Fruit fly (Drosophila melanogaster) whole organism, embryonic: Measurements from ENCODE around the gene bma.

Experiments used
- Abd-B ChIP-seq: fragments of 200-800 bp; sonication (Bioruptor generic); optimal IDR thresholded peaks from 2 replicates; lab custom pipeline; 2018; ENCODE audit warnings: missing biosample characterization, mild to moderate bottlenecking, missing genetic modification characterization, moderate library complexity
- Awh ChIP-seq: fragments of 200-800 bp; sonication (Bioruptor generic); IDR thresholded peaks from 2 replicates; pipeline ENCODE4, ENCODE4 v1.3.6; 2022; ENCODE audit warnings: missing biosample characterization, missing genetic modification characterization
- CG10431 ChIP-seq: fragments of 200-800 bp; sonication (Bioruptor generic); optimal IDR thresholded peaks from 3 replicates; lab custom pipeline; 2018; ENCODE audit warnings: missing biosample characterization, mild to moderate bottlenecking, missing genetic modification characterization
- CG10565 ChIP-seq: fragments of 200-800 bp; sonication (Bioruptor generic); optimal IDR thresholded peaks from 3 replicates; lab custom pipeline; 2016; ENCODE audit warnings: missing biosample characterization, mild to moderate bottlenecking, missing genetic modification characterization
- CG10654 ChIP-seq: fragments of 200-800 bp; sonication (Bioruptor generic); optimal IDR thresholded peaks from 2 replicates; lab custom pipeline; 2016; ENCODE audit warnings: missing biosample characterization, missing genetic modification characterization
- CG11093 ChIP-seq: fragments of 200-800 bp; sonication (Bioruptor generic); IDR thresholded peaks from 3 replicates; pipeline ENCODE4 v1.3.6; 2022; ENCODE audit warnings: missing biosample characterization, missing genetic modification characterization
- CG12104 ChIP-seq: fragments of 200-800 bp; sonication (Bioruptor generic); optimal IDR thresholded peaks from 3 replicates; lab custom pipeline; 2016; ENCODE audit warnings: missing biosample characterization, missing genetic modification characterization
- CG12299 ChIP-seq: fragments of 200-800 bp; sonication (Bioruptor generic); optimal IDR thresholded peaks from 2 replicates; lab custom pipeline; 2018; ENCODE audit warnings: missing biosample characterization, mild to moderate bottlenecking, missing genetic modification characterization
- CG12391 ChIP-seq: fragments of 200-800 bp; sonication (Bioruptor generic); optimal IDR thresholded peaks from 3 replicates; lab custom pipeline; 2018; ENCODE audit warnings: missing biosample characterization, mild to moderate bottlenecking, missing genetic modification characterization, moderate library complexity
- CG12769 ChIP-seq: fragments of 200-800 bp; sonication (Bioruptor generic); optimal IDR thresholded peaks from 2 replicates; lab custom pipeline; 2019; ENCODE audit warnings: missing biosample characterization, mild to moderate bottlenecking, missing genetic modification characterization, moderate library complexity
- CG13123 ChIP-seq: fragments of 200-800 bp; sonication (Bioruptor generic); optimal IDR thresholded peaks from 2 replicates; lab custom pipeline; 2016; ENCODE audit warnings: missing biosample characterization, missing genetic modification characterization
- CG14667 ChIP-seq: fragments of 200-800 bp; sonication (Bioruptor generic); IDR thresholded peaks from 2 replicates; pipeline ENCODE4 v1.3.6; 2022; ENCODE audit warnings: missing biosample characterization, missing genetic modification characterization
- CG16815 ChIP-seq: fragments of 200-800 bp; sonication (Bioruptor generic); optimal IDR thresholded peaks from 3 replicates; lab custom pipeline; 2017; ENCODE audit warnings: missing biosample characterization, mild to moderate bottlenecking, missing genetic modification characterization
- CG18262 ChIP-seq: fragments of 200-800 bp; optimal IDR thresholded peaks from 3 replicates; lab custom pipeline; 2019; ENCODE audit warnings: missing biosample characterization, mild to moderate bottlenecking, missing genetic modification characterization, moderate library complexity
- CG2875 ChIP-seq: fragments of 200-800 bp; sonication (Bioruptor generic); optimal IDR thresholded peaks from 2 replicates; lab custom pipeline; 2017; ENCODE audit warnings: missing biosample characterization, mild to moderate bottlenecking, missing genetic modification characterization, missing genetic modification reagents
- CG30020 ChIP-seq: fragments of 200-800 bp; optimal IDR thresholded peaks from 2 replicates; lab custom pipeline; 2019; ENCODE audit warnings: missing biosample characterization, mild to moderate bottlenecking, missing genetic modification characterization, moderate library complexity
- CG31388 ChIP-seq: fragments of 200-800 bp; sonication (Bioruptor generic); optimal IDR thresholded peaks from 2 replicates; lab custom pipeline; 2016; ENCODE audit warnings: missing biosample characterization, missing genetic modification characterization
- CG31441 ChIP-seq: fragments of 200-800 bp; sonication (Bioruptor generic); IDR thresholded peaks from 2 replicates; pipeline ENCODE4 v1.3.6; 2022; ENCODE audit warnings: missing biosample characterization, missing genetic modification characterization
- CG3407 ChIP-seq: fragments of 200-800 bp; sonication (Bioruptor generic); optimal IDR thresholded peaks from 2 replicates; lab custom pipeline; 2018; ENCODE audit warnings: missing biosample characterization, mild to moderate bottlenecking, missing genetic modification characterization
- CG3995 ChIP-seq: fragments of 200-800 bp; sonication (Bioruptor generic); optimal IDR thresholded peaks from 3 replicates; lab custom pipeline; 2016; ENCODE audit warnings: missing biosample characterization, missing genetic modification characterization
- CG9876 ChIP-seq: fragments of 200-800 bp; sonication (Bioruptor generic); optimal IDR thresholded peaks from 2 replicates; lab custom pipeline; 2016; ENCODE audit warnings: missing biosample characterization, missing genetic modification characterization
- Camta ChIP-seq: fragments of 200-800 bp; sonication (Bioruptor generic); optimal IDR thresholded peaks from 2 replicates; lab custom pipeline; 2016; ENCODE audit warnings: missing biosample characterization, missing genetic modification characterization
- Dfd ChIP-seq, 2 experiments: fragments of >200 bp; optimal IDR thresholded peaks; 2 replicates each; lab custom pipeline; 2017; ENCODE audit warnings: missing biosample characterization in 2 of 2, missing genetic modification characterization in 2 of 2
- Doc2 ChIP-seq: fragments of 200-800 bp; sonication (Bioruptor generic); IDR thresholded peaks from 2 replicates; pipeline ENCODE4 v1.3.6; 2022; ENCODE audit warnings: missing biosample characterization, missing genetic modification characterization
- Dref ChIP-seq: fragments of 200-800 bp; sonication (Bioruptor generic); IDR thresholded peaks from 2 replicates; pipeline ENCODE4 v1.3.6; 2022; ENCODE audit warnings: missing biosample characterization, missing genetic modification characterization
- E2f1 ChIP-seq: fragments of 200-800 bp; sonication (Bioruptor generic); IDR thresholded peaks from 2 replicates; pipeline ENCODE4 v1.3.6; 2022; ENCODE audit warnings: missing biosample characterization, missing genetic modification characterization
- GATAe ChIP-seq: fragments of 200-800 bp; sonication (Bioruptor generic); conservative IDR thresholded peaks from 2 replicates; pipeline ENCODE4 v1.3.6; 2022; ENCODE audit warnings: missing biosample characterization, missing genetic modification characterization
- Hmx ChIP-seq: fragments of 200-800 bp; sonication (Bioruptor generic); optimal IDR thresholded peaks from 2 replicates; lab custom pipeline; 2016; ENCODE audit warnings: missing biosample characterization, missing genetic modification characterization
- Lpt ChIP-seq: fragments of >200 bp; optimal IDR thresholded peaks from 2 replicates; lab custom pipeline; 2018; ENCODE audit warnings: missing biosample characterization, missing genetic modification characterization
- Oaz ChIP-seq: fragments of 200-800 bp; sonication (Bioruptor generic); IDR thresholded peaks from 2 replicates; pipeline ENCODE4 v1.3.6; 2022; ENCODE audit warnings: missing biosample characterization, missing genetic modification characterization
- Sry-β ChIP-seq: fragments of 200-800 bp; sonication (Bioruptor generic); optimal IDR thresholded peaks from 2 replicates; lab custom pipeline; 2018; ENCODE audit warnings: missing biosample characterization, mild to moderate bottlenecking, missing genetic modification characterization, moderate library complexity
- Stat92E ChIP-seq, 3 experiments: fragments of >200 bp in 2 of 3; fragments of 200-800 bp in 1 of 3; sonication (Bioruptor generic) in 1 of 3; optimal IDR thresholded peaks; 2 replicates each; lab custom pipeline; 2017 to 2019; ENCODE audit warnings: missing biosample characterization in 3 of 3, missing genetic modification characterization in 3 of 3, mild to moderate bottlenecking in 1 of 3, moderate library complexity in 1 of 3
- YL-1 ChIP-seq: fragments of 200-800 bp; sonication (Bioruptor generic); optimal IDR thresholded peaks from 3 replicates; lab custom pipeline; 2017; ENCODE audit warnings: missing biosample characterization, mild to moderate bottlenecking, missing genetic modification characterization
- caup ChIP-seq: fragments of 200-800 bp; sonication (Bioruptor generic); optimal IDR thresholded peaks from 3 replicates; lab custom pipeline; 2017; ENCODE audit warnings: missing biosample characterization, mild to moderate bottlenecking, missing genetic modification characterization, moderate library complexity; ENCODE audit not compliant: severe bottlenecking
- eyg ChIP-seq: fragments of 200-800 bp; sonication (Bioruptor generic); optimal IDR thresholded peaks from 3 replicates; lab custom pipeline; 2016; ENCODE audit warnings: missing biosample characterization, missing genetic modification characterization
- gcm ChIP-seq: fragments of 200-800 bp; sonication (Bioruptor generic); optimal IDR thresholded peaks from 2 replicates; lab custom pipeline; 2019; ENCODE audit warnings: missing biosample characterization, mild to moderate bottlenecking, missing genetic modification characterization, moderate library complexity
- gcm2 ChIP-seq: fragments of 200-800 bp; sonication (Bioruptor generic); optimal IDR thresholded peaks from 2 replicates; lab custom pipeline; 2016; ENCODE audit warnings: missing biosample characterization, missing genetic modification characterization
- insv ChIP-seq, 2 experiments: fragments of 200-800 bp; sonication (Bioruptor generic); optimal IDR thresholded peaks; 3 replicates each; lab custom pipeline; 2016 to 2018; ENCODE audit warnings: missing biosample characterization in 2 of 2, missing genetic modification characterization in 2 of 2
- klu ChIP-seq: fragments of 200-800 bp; sonication (Bioruptor generic); IDR thresholded peaks from 2 replicates; pipeline ENCODE4 v1.3.6; 2022; ENCODE audit warnings: missing biosample characterization, missing genetic modification characterization
- nmo ChIP-seq: fragments of 200-800 bp; sonication (Bioruptor generic); optimal IDR thresholded peaks from 2 replicates; lab custom pipeline; 2018; ENCODE audit warnings: missing biosample characterization, mild to moderate bottlenecking, missing genetic modification characterization, moderate library complexity
- peb ChIP-seq: fragments of 200-800 bp; sonication (Bioruptor generic); IDR thresholded peaks from 2 replicates; pipeline ENCODE4 v1.3.6; 2022; ENCODE audit warnings: missing biosample characterization, missing genetic modification characterization
- pita ChIP-seq: fragments of 200-800 bp; sonication (Bioruptor generic); optimal IDR thresholded peaks from 2 replicates; lab custom pipeline; 2017; ENCODE audit warnings: missing biosample characterization, mild to moderate bottlenecking, missing genetic modification characterization
- pros ChIP-seq: fragments of 200-800 bp; sonication (Bioruptor generic); optimal IDR thresholded peaks from 3 replicates; lab custom pipeline; 2019; ENCODE audit warnings: missing biosample characterization, mild to moderate bottlenecking, missing genetic modification characterization, moderate library complexity
- slbo ChIP-seq: fragments of 200-800 bp; sonication (Bioruptor generic); IDR thresholded peaks from 2 replicates; pipeline ENCODE4 v1.3.6; 2022; ENCODE audit warnings: missing biosample characterization, missing genetic modification characterization
- so ChIP-seq: fragments of 200-800 bp; sonication (Bioruptor generic); IDR thresholded peaks from 3 replicates; pipeline ENCODE4 v1.3.6; 2022; ENCODE audit warnings: missing biosample characterization, missing genetic modification characterization
- sob ChIP-seq: fragments of 200-800 bp; sonication (Bioruptor generic); IDR thresholded peaks from 2 replicates; pipeline ENCODE4 v1.3.6; 2022; ENCODE audit warnings: missing biosample characterization, missing genetic modification characterization
- tll ChIP-seq, 2 experiments: fragments of 200-800 bp in 1 of 2; fragments of >200 bp in 1 of 2; sonication (Bioruptor generic) in 1 of 2; optimal IDR thresholded peaks; 2 replicates each; lab custom pipeline; 2017 to 2019; ENCODE audit warnings: missing biosample characterization in 2 of 2, missing genetic modification characterization in 2 of 2, mild to moderate bottlenecking in 1 of 2, moderate library complexity in 1 of 2
- trem ChIP-seq: fragments of 200-800 bp; optimal IDR thresholded peaks from 3 replicates; lab custom pipeline; 2019; ENCODE audit warnings: missing biosample characterization, mild to moderate bottlenecking, missing genetic modification characterization, moderate library complexity
- ttk ChIP-seq: fragments of 200-800 bp; sonication (Bioruptor generic); IDR thresholded peaks from 2 replicates; pipeline ENCODE4 v2.1.2; 2022; ENCODE audit warnings: missing biosample characterization, missing genetic modification characterization
- tup ChIP-seq: fragments of 200-800 bp; sonication (Bioruptor generic); optimal IDR thresholded peaks from 2 replicates; lab custom pipeline; 2016; ENCODE audit warnings: missing biosample characterization, mild to moderate bottlenecking, missing genetic modification characterization, moderate library complexity
- unpg ChIP-seq: fragments of 200-800 bp; sonication (Bioruptor generic); optimal IDR thresholded peaks from 3 replicates; lab custom pipeline; 2018; ENCODE audit warnings: missing biosample characterization, mild to moderate bottlenecking, missing genetic modification characterization, moderate library complexity

bma gene

dm6 chr3L:9899046-9899659, 8.8 kb upstream of the bma start, which contains the start of gene nudE (continued):
- TF ChIP-seq GATAe (GFP tag; lab: Robert Waterston, UW) = no peak
- no peak for TF ChIP-seq tup (GFP tag; lab: Kevin White, UChicago)
- TF ChIP-seq Lpt (GFP tag; lab: Kevin White, UChicago) = no peak
- TF ChIP-seq CG31388 (GFP tag; lab: Kevin White, UChicago) = no peak
- TF ChIP-seq CG12104 (GFP tag; lab: Kevin White, UChicago) = no peak
- no peak for TF ChIP-seq Awh (GFP tag; lab: Robert Waterston, UW)
- peak; percentile 43 for TF ChIP-seq Camta (GFP tag; lab: Kevin White, UChicago)
- peak; percentile 46 for TF ChIP-seq CG12299 (tag; lab: Kevin White, UChicago)
- no peak for TF ChIP-seq CG2875 (GFP tag; lab: Kevin White, UChicago)
- TF ChIP-seq Dfd (GFP tag; optimal IDR thresholded peaks at IDR 0.05; lab: Kevin White, UChicago) = no peak
- TF ChIP-seq gcm (GFP tag; lab: Kevin White, UChicago) = no peak
- no peak for TF ChIP-seq tll (GFP tag; optimal IDR thresholded peaks at IDR 0.05; lab: Kevin White, UChicago)
- TF ChIP-seq Sry-β (GFP tag; lab: Kevin White, UChicago) = no peak
- TF ChIP-seq caup (GFP tag; lab: Kevin White, UChicago) = peak; percentile 56
- no peak for TF ChIP-seq so (GFP tag; lab: Robert Waterston, UW)
- TF ChIP-seq CG13123 (GFP tag; lab: Kevin White, UChicago) = no peak
- TF ChIP-seq CG3995 (GFP tag; lab: Kevin White, UChicago) = no peak
- no peak for TF ChIP-seq Oaz (GFP tag; lab: Robert Waterston, UW)
- TF ChIP-seq Hmx (GFP tag; lab: Kevin White, UChicago) = no peak
- no peak for TF ChIP-seq CG14667
- peak; percentile 32 for TF ChIP-seq nmo (GFP tag; lab: Kevin White, UChicago)
- no peak for TF ChIP-seq CG31441 (GFP tag; lab: Robert Waterston, UW)
- no peak for TF ChIP-seq pita
- peak; percentile 77 for TF ChIP-seq YL-1 (GFP tag; lab: Kevin White, UChicago)
- TF ChIP-seq E2f1 = 0 out of 2 replicates have a peak, but pooled peaks have one; percentile 6
- TF ChIP-seq CG18262 (tag; lab: Kevin White, UChicago) = no peak
- TF ChIP-seq CG3407 (GFP tag; lab: Kevin White, UChicago) = no peak
- TF ChIP-seq unpg (GFP tag; lab: Kevin White, UChicago) = peak; percentile 37
- no peak for TF ChIP-seq insv (GFP tag; optimal IDR thresholded peaks at IDR 0.05; lab: Kevin White, UChicago)
- TF ChIP-seq Dref (GFP tag; lab: Robert Waterston, UW) = 0 out of 2 replicates have a peak, but pooled peaks have one; percentile 29
- no peak for TF ChIP-seq CG10654 (GFP tag; lab: Kevin White, UChicago)
- TF ChIP-seq Doc2 (GFP tag; lab: Robert Waterston, UW) = no peak
- no peak for TF ChIP-seq sob (GFP tag; lab: Robert Waterston, UW)
- TF ChIP-seq CG11093 = no peak
- peak; percentile 68 for TF ChIP-seq Abd-B (GFP tag; lab: Kevin White, UChicago)
- no peak for TF ChIP-seq Stat92E (GFP tag; optimal IDR thresholded peaks at IDR 0.05; lab: Kevin White, UChicago)
- TF ChIP-seq CG10565 (GFP tag; lab: Kevin White, UChicago) = no peak
- no peak for TF ChIP-seq CG30020
- no peak for TF ChIP-seq CG10431 (GFP tag; lab: Kevin White, UChicago)
- TF ChIP-seq CG12391 = peak; percentile 48
- TF ChIP-seq ttk (GFP tag; lab: Robert Waterston, UW) = no peak
- no peak for TF ChIP-seq eyg (GFP tag; lab: Kevin White, UChicago)
- TF ChIP-seq CG9876 (GFP tag; lab: Kevin White, UChicago) = no peak
- TF ChIP-seq peb (GFP tag; lab: Robert Waterston, UW) = no peak
- peak; percentile 49; the same call in 1 of the 2 replicates for TF ChIP-seq slbo (GFP tag; lab: Robert Waterston, UW)
- TF ChIP-seq klu (GFP tag; lab: Robert Waterston, UW) = no peak
- peak; percentile 28 for TF ChIP-seq trem
- TF ChIP-seq CG12769 (tag; lab: Kevin White, UChicago) = no peak
- TF ChIP-seq gcm2 = no peak
- TF ChIP-seq pros (GFP tag; lab: Kevin White, UChicago) = no peak
- TF ChIP-seq CG16815 (GFP tag; lab: Kevin White, UChicago) = no peak
